Worm (Caenorhabditis elegans): ENCODE data around the gene Y43F8C.23.

- TF ChIP-seq nhr-12 (tag; optimal IDR thresholded peaks at IDR 0.05) (no peak), C34F6.9 (tag; optimal IDR thresholded peaks at IDR 0.05) (no peak), nhr-129 (tag; optimal IDR thresholded peaks at IDR 0.05) (no peak), ztf-11 (tag; optimal IDR thresholded peaks at IDR 0.05) (no peak), unc-62 (GFP tag; optimal IDR thresholded peaks at IDR 0.05) (no peak), nhr-77 (tag; optimal IDR thresholded peaks at IDR 0.05) (no peak), nhr-237 (tag; optimal IDR thresholded peaks at IDR 0.05) (no peak), ama-1 (optimal IDR thresholded peaks at IDR 0.05) (no peak), dmd-4 (tag; optimal IDR thresholded peaks at IDR 0.05) (no peak), snpc-4 (tag; optimal IDR thresholded peaks at IDR 0.05) (no peak), nhr-10 (tag; optimal IDR thresholded peaks at IDR 0.05) (no peak), skn-1 (tag; optimal IDR thresholded peaks at IDR 0.05) (no peak), elt-3 (tag; optimal IDR thresholded peaks at IDR 0.05) (no peak)
These were observed 43.8 kb downstream of the Y43F8C.23 start for ce11 chrV:19667716-19668115.

Data from whole organism, L2 larva.